Worm (Caenorhabditis elegans): Measurements from ENCODE around the gene pqn-75.
A peak's percentile ranks its signal among the peaks of the same experiment; 100 is the strongest.

Gene pqn-75

ce11 chrIV:4085022-4085421 lies 12.9 kb downstream of the pqn-75 start:
- TF ChIP-seq cebp-1 (GFP tag; IDR thresholded peaks at IDR 0.05) (no peak), cebp-1 (tag; optimal IDR thresholded peaks at IDR 0.05) (peak; percentile 10), F23B12.7 (tag; optimal IDR thresholded peaks at IDR 0.05; ENCODE audit: insufficient read depth) (peak; percentile 60), nhr-179 (tag; optimal IDR thresholded peaks at IDR 0.05) (no peak), nhr-80 (tag; optimal IDR thresholded peaks at IDR 0.05) (peak; percentile 38), ceh-40 (GFP tag; IDR thresholded peaks at IDR 0.05) (no peak), ztf-3 (GFP tag; optimal IDR thresholded peaks at IDR 0.05) (no peak), let-526 (GFP tag; IDR thresholded peaks at IDR 0.05) (no peak)

ce11 chrIV:4085787-4086262 lies 13.7 kb downstream of the pqn-75 start, which contains the start of gene C35B1.2:
Gene C35B1.2, plus strand, starts transcription at chrIV:4086212.
- TF ChIP-seq madf-8 (GFP tag; conservative IDR thresholded peaks at IDR 0.05) (no peak), K11D2.4 (GFP tag; IDR thresholded peaks at IDR 0.05) (no peak), atf-7 (tag; optimal IDR thresholded peaks at IDR 0.05) (no peak), pha-4 (tag; optimal IDR thresholded peaks at IDR 0.05) (no peak), snpc-4 (GFP tag; optimal IDR thresholded peaks at IDR 0.05) (no peak), snpc-4 (tag; optimal IDR thresholded peaks at IDR 0.05) (peak in 1 of 4 experiments; percentile 9), F23B12.7 (tag; optimal IDR thresholded peaks at IDR 0.05; ENCODE audit: insufficient read depth) (peak; percentile 1), Y56A3A.18 (GFP tag; IDR thresholded peaks at IDR 0.05) (no peak), dpl-1 (GFP tag; optimal IDR thresholded peaks at IDR 0.05) (no peak), snpc-3.4 (tag; optimal IDR thresholded peaks at IDR 0.05) (no peak), ccch-3 (GFP tag; optimal IDR thresholded peaks at IDR 0.05) (no peak), aptf-2 (GFP tag; conservative IDR thresholded peaks at IDR 0.05) (no peak), gei-17 (GFP tag; optimal IDR thresholded peaks at IDR 0.05) (no peak), F49E8.2 (tag; optimal IDR thresholded peaks at IDR 0.05; ENCODE audit: insufficient read depth) (no peak), him-1 (tag; optimal IDR thresholded peaks at IDR 0.05) (no peak), chd-7 (tag; optimal IDR thresholded peaks at IDR 0.05) (no peak), ceh-79 (tag; optimal IDR thresholded peaks at IDR 0.05) (no peak), T26A5.8 (tag; optimal IDR thresholded peaks at IDR 0.05) (no peak), efl-1 (GFP tag; optimal IDR thresholded peaks at IDR 0.05) (peak; percentile 21), hmg-20 (GFP tag; IDR thresholded peaks at IDR 0.05) (no peak), nfyb-1 (GFP tag; IDR thresholded peaks at IDR 0.05) (no peak), lsl-1 (GFP tag; optimal IDR thresholded peaks at IDR 0.05) (peak; percentile 5), egl-44 (GFP tag; IDR thresholded peaks at IDR 0.05) (no peak), unc-62 (GFP tag; optimal IDR thresholded peaks at IDR 0.05) (no peak), B0019.2 (GFP tag; conservative IDR thresholded peaks at IDR 0.05) (no peak), let-526 (GFP tag; IDR thresholded peaks at IDR 0.05) (no peak), mcd-1 (GFP tag; IDR thresholded peaks at IDR 0.05) (0 out of 2 replicates have a peak, but pooled peaks have one; percentile 9), F37B4.10 (GFP tag; IDR thresholded peaks at IDR 0.05) (no peak), egrh-3 (GFP tag; IDR thresholded peaks at IDR 0.05) (no peak), K12H6.12 (tag; optimal IDR thresholded peaks at IDR 0.05) (no peak), lin-26 (GFP tag; IDR thresholded peaks at IDR 0.05) (no peak), cebp-1 (GFP tag; IDR thresholded peaks at IDR 0.05) (no peak), cebp-1 (tag; optimal IDR thresholded peaks at IDR 0.05) (no peak), rec-8 (tag; optimal IDR thresholded peaks at IDR 0.05) (no peak), T07F8.4 (tag; optimal IDR thresholded peaks at IDR 0.05) (no peak), C06A6.2 (GFP tag; conservative IDR thresholded peaks at IDR 0.05) (no peak), nfya-1 (tag; optimal IDR thresholded peaks at IDR 0.05; ENCODE audit: borderline replicate concordance, insufficient read depth) (no peak), F33H1.4 (GFP tag; IDR thresholded peaks at IDR 0.05) (0 out of 2 replicates have a peak, but pooled peaks have one; percentile 13), athp-1 (tag; optimal IDR thresholded peaks at IDR 0.05) (peak; percentile 93), lir-1 (GFP tag; conservative IDR thresholded peaks at IDR 0.05) (no peak), ztf-6 (GFP tag; IDR thresholded peaks at IDR 0.05) (no peak), repo-1 (tag; optimal IDR thresholded peaks at IDR 0.05) (no peak), ceh-40 (GFP tag; IDR thresholded peaks at IDR 0.05) (no peak), die-1 (tag; optimal IDR thresholded peaks at IDR 0.05) (no peak)

All from whole organism, young adult.